Fruit fly (Drosophila melanogaster) whole organism, prepupa: ENCODE data around the gene CG14042.

Experiments
- CG10631 ChIP-seq: fragments of 200-800 bp; sonication (Bioruptor generic); optimal IDR thresholded peaks from 2 replicates; lab custom pipeline; 2016; ENCODE audit warnings: missing biosample characterization, missing genetic modification characterization
- CG10669 ChIP-seq: fragments of 200-800 bp; sonication (Bioruptor generic); optimal IDR thresholded peaks from 3 replicates; lab custom pipeline; 2018; ENCODE audit warnings: missing biosample characterization, mild to moderate bottlenecking, missing genetic modification characterization, moderate library complexity
- CG11294 ChIP-seq: fragments of 200-800 bp; sonication (Bioruptor generic); IDR thresholded peaks from 2 replicates; pipeline ENCODE4 v1.3.6; 2022; ENCODE audit warnings: missing biosample characterization, missing genetic modification characterization
- CG11762 ChIP-seq: fragments of 200-800 bp; sonication (Bioruptor generic); optimal IDR thresholded peaks from 3 replicates; lab custom pipeline; 2016; ENCODE audit warnings: missing biosample characterization, missing genetic modification characterization; ENCODE audit not compliant: insufficient read depth
- CG11902 ChIP-seq: fragments of 200-800 bp; sonication (Bioruptor generic); optimal IDR thresholded peaks from 3 replicates; lab custom pipeline; 2016; ENCODE audit warnings: missing biosample characterization, missing genetic modification characterization
- CG1621 ChIP-seq: fragments of 200-800 bp; sonication (Bioruptor generic); optimal IDR thresholded peaks from 3 replicates; lab custom pipeline; 2018; ENCODE audit warnings: missing biosample characterization, mild to moderate bottlenecking, missing genetic modification characterization
- CG16779 ChIP-seq: fragments of 200-800 bp; sonication (Bioruptor generic); optimal IDR thresholded peaks from 3 replicates; lab custom pipeline; 2017; ENCODE audit warnings: missing biosample characterization, mild to moderate bottlenecking, missing genetic modification characterization
- CG3032 ChIP-seq: fragments of 200-800 bp; optimal IDR thresholded peaks from 2 replicates; lab custom pipeline; 2019; ENCODE audit warnings: missing biosample characterization, mild to moderate bottlenecking, missing genetic modification characterization, moderate library complexity
- CG31627 ChIP-seq: fragments of 200-800 bp; sonication (Bioruptor generic); optimal IDR thresholded peaks from 3 replicates; lab custom pipeline; 2016; ENCODE audit warnings: missing biosample characterization, missing genetic modification characterization
- CG32006 ChIP-seq: fragments of 200-800 bp; sonication (Bioruptor generic); optimal IDR thresholded peaks from 3 replicates; lab custom pipeline; 2017; ENCODE audit warnings: missing biosample characterization, mild to moderate bottlenecking, missing genetic modification characterization
- CG34406 ChIP-seq: fragments of 200-800 bp; sonication (Bioruptor generic); optimal IDR thresholded peaks from 3 replicates; lab custom pipeline; 2016; ENCODE audit warnings: missing biosample characterization, missing genetic modification characterization
- CG3919 ChIP-seq: fragments of 200-800 bp; sonication (Bioruptor generic); optimal IDR thresholded peaks from 3 replicates; lab custom pipeline; 2016; ENCODE audit warnings: missing biosample characterization, missing genetic modification characterization
- CG6163 ChIP-seq: fragments of 200-800 bp; sonication (Bioruptor generic); IDR thresholded peaks from 3 replicates; pipeline ENCODE4 v1.3.6; 2022; ENCODE audit warnings: missing biosample characterization, missing genetic modification characterization
- CG6276 ChIP-seq: fragments of 200-800 bp; sonication (Bioruptor generic); optimal IDR thresholded peaks from 2 replicates; lab custom pipeline; 2017; ENCODE audit warnings: missing biosample characterization, mild to moderate bottlenecking, missing genetic modification characterization
- CG6792 ChIP-seq: fragments of 200-800 bp; sonication (Bioruptor generic); optimal IDR thresholded peaks from 3 replicates; lab custom pipeline; 2016; ENCODE audit warnings: missing biosample characterization, missing genetic modification characterization
- CG6808 ChIP-seq: fragments of 200-800 bp; sonication (Bioruptor generic); optimal IDR thresholded peaks from 3 replicates; lab custom pipeline; 2017; ENCODE audit warnings: missing biosample characterization, missing genetic modification characterization, mild to moderate bottlenecking, moderate library complexity, missing genetic modification reagents
- CG6854 ChIP-seq: fragments of 200-800 bp; sonication (Bioruptor generic); optimal IDR thresholded peaks from 2 replicates; lab custom pipeline; 2017; ENCODE audit warnings: missing biosample characterization, mild to moderate bottlenecking, missing genetic modification characterization
- CG7368 ChIP-seq: fragments of 200-800 bp; sonication (Bioruptor generic); optimal IDR thresholded peaks from 3 replicates; lab custom pipeline; 2016; ENCODE audit warnings: missing biosample characterization, missing genetic modification characterization
- CG8119 ChIP-seq: fragments of 200-800 bp; sonication (Bioruptor generic); IDR thresholded peaks from 3 replicates; pipeline ENCODE4 v1.3.6; 2022; ENCODE audit warnings: missing biosample characterization, missing genetic modification characterization
- CG8319 ChIP-seq: fragments of 200-800 bp; sonication (Bioruptor generic); optimal IDR thresholded peaks from 3 replicates; lab custom pipeline; 2016; ENCODE audit warnings: missing biosample characterization, missing genetic modification characterization
- CG8632 ChIP-seq: fragments of 200-800 bp; sonication (Bioruptor generic); optimal IDR thresholded peaks from 3 replicates; lab custom pipeline; 2016; ENCODE audit warnings: missing biosample characterization, missing genetic modification characterization
- Eip75B ChIP-seq: fragments of 200-800 bp; sonication (Bioruptor generic); optimal IDR thresholded peaks from 3 replicates; lab custom pipeline; 2016; ENCODE audit warnings: missing biosample characterization, missing genetic modification characterization
- Eip93F ChIP-seq: fragments of 200-800 bp; sonication (Bioruptor generic); optimal IDR thresholded peaks from 2 replicates; lab custom pipeline; 2016; ENCODE audit warnings: missing biosample characterization, mild to moderate bottlenecking, missing genetic modification characterization
- Ets21C ChIP-seq: fragments of 200-800 bp; sonication (Bioruptor generic); optimal IDR thresholded peaks from 3 replicates; lab custom pipeline; 2016; ENCODE audit warnings: missing biosample characterization, missing genetic modification characterization
- Gug ChIP-seq: fragments of 200-800 bp; sonication (Bioruptor generic); IDR thresholded peaks from 2 replicates; pipeline ENCODE4 v1.3.6; 2022; ENCODE audit warnings: missing biosample characterization, missing genetic modification characterization
- Hr38 ChIP-seq: sonication (Bioruptor generic); optimal IDR thresholded peaks from 2 replicates; lab custom pipeline; 2016; ENCODE audit warnings: missing biosample characterization, missing genetic modification characterization
- Hr39 ChIP-seq: fragments of 200-800 bp; sonication (Bioruptor generic); optimal IDR thresholded peaks from 2 replicates; lab custom pipeline; 2016; ENCODE audit warnings: missing biosample characterization, missing genetic modification characterization
- Hr4 ChIP-seq: fragments of 200-800 bp; sonication (Bioruptor generic); optimal IDR thresholded peaks from 3 replicates; lab custom pipeline; 2016; ENCODE audit warnings: missing biosample characterization, missing genetic modification characterization
- Met ChIP-seq: fragments of 200-800 bp; sonication (Bioruptor generic); optimal IDR thresholded peaks from 3 replicates; lab custom pipeline; 2016; ENCODE audit warnings: missing biosample characterization, missing genetic modification characterization
- OdsH ChIP-seq: fragments of 200-800 bp; sonication (Bioruptor generic); optimal IDR thresholded peaks from 3 replicates; lab custom pipeline; 2016; ENCODE audit warnings: missing biosample characterization, missing genetic modification characterization
- Smox ChIP-seq: fragments of 200-800 bp; sonication (Bioruptor generic); optimal IDR thresholded peaks from 3 replicates; lab custom pipeline; 2016; ENCODE audit warnings: missing biosample characterization, missing genetic modification characterization
- Sox102F ChIP-seq: fragments of 200-800 bp; sonication (Bioruptor generic); optimal IDR thresholded peaks from 2 replicates; lab custom pipeline; 2016; ENCODE audit warnings: missing biosample characterization, mild to moderate bottlenecking, missing genetic modification characterization
- Sox15 ChIP-seq: fragments of 200-800 bp; sonication (Bioruptor generic); optimal IDR thresholded peaks from 3 replicates; lab custom pipeline; 2016; ENCODE audit warnings: missing biosample characterization, missing genetic modification characterization
- achi ChIP-seq: fragments of 200-800 bp; sonication (Bioruptor generic); optimal IDR thresholded peaks from 3 replicates; lab custom pipeline; 2016; ENCODE audit warnings: missing biosample characterization, missing genetic modification characterization
- cyc ChIP-seq: fragments of 200-800 bp; sonication (Bioruptor generic); optimal IDR thresholded peaks from 3 replicates; lab custom pipeline; 2016; ENCODE audit warnings: missing biosample characterization, missing genetic modification characterization
- dac ChIP-seq: fragments of 200-800 bp; sonication (Bioruptor generic); optimal IDR thresholded peaks from 2 replicates; lab custom pipeline; 2017; ENCODE audit warnings: missing biosample characterization, mild to moderate bottlenecking, missing genetic modification characterization
- dsx ChIP-seq: fragments of 200-800 bp; optimal IDR thresholded peaks from 3 replicates; lab custom pipeline; 2019; ENCODE audit warnings: missing biosample characterization, mild to moderate bottlenecking, missing genetic modification characterization, moderate library complexity; ENCODE audit not compliant: poor library complexity, severe bottlenecking
- esn ChIP-seq: fragments of 200-800 bp; sonication (Bioruptor generic); optimal IDR thresholded peaks from 2 replicates; lab custom pipeline; 2016; ENCODE audit warnings: missing biosample characterization, mild to moderate bottlenecking, missing genetic modification characterization, moderate library complexity
- fd85E ChIP-seq: fragments of 200-800 bp; sonication (Bioruptor generic); optimal IDR thresholded peaks from 3 replicates; lab custom pipeline; 2016; ENCODE audit warnings: missing biosample characterization, missing genetic modification characterization
- fkh ChIP-seq: fragments of 200-800 bp; sonication (Bioruptor generic); optimal IDR thresholded peaks from 3 replicates; lab custom pipeline; 2017; ENCODE audit warnings: missing biosample characterization, mild to moderate bottlenecking, missing genetic modification characterization, moderate library complexity
- lz ChIP-seq: fragments of 200-800 bp; sonication (Bioruptor generic); optimal IDR thresholded peaks from 3 replicates; lab custom pipeline; 2016; ENCODE audit warnings: missing biosample characterization, missing genetic modification characterization
- net ChIP-seq: fragments of 200-800 bp; sonication (Bioruptor generic); optimal IDR thresholded peaks from 3 replicates; lab custom pipeline; 2016; ENCODE audit warnings: missing biosample characterization, missing genetic modification characterization
- pdm3 ChIP-seq: fragments of 200-800 bp; sonication (Bioruptor generic); optimal IDR thresholded peaks from 3 replicates; lab custom pipeline; 2016; ENCODE audit warnings: missing biosample characterization, missing genetic modification characterization
- salr ChIP-seq, 2 experiments: fragments of 200-800 bp; sonication (Bioruptor generic); optimal IDR thresholded peaks; 3 replicates each; lab custom pipeline; 2016 to 2018; ENCODE audit warnings: missing biosample characterization in 2 of 2, missing genetic modification characterization in 2 of 2, mild to moderate bottlenecking in 1 of 2
- spab ChIP-seq: fragments of 200-800 bp; sonication (Bioruptor generic); optimal IDR thresholded peaks from 2 replicates; lab custom pipeline; 2017; ENCODE audit warnings: missing biosample characterization, mild to moderate bottlenecking, missing genetic modification characterization, missing genetic modification reagents
- ss ChIP-seq, 2 experiments: fragments of 200-800 bp; sonication (Bioruptor generic); optimal IDR thresholded peaks; 2 replicates in 1 of 2; 3 replicates in 1 of 2; lab custom pipeline; 2017 to 2018; ENCODE audit warnings: mild to moderate bottlenecking in 2 of 2, missing biosample characterization in 2 of 2, missing genetic modification characterization in 2 of 2, moderate library complexity in 1 of 2

Gene CG14042

dm6 chr2L:4999389-5000032 is 38.0 kb upstream of the CG14042 start (continued):
- TF ChIP-seq Met (GFP tag; lab: Kevin White, UChicago) = peak; percentile 73
- peak; percentile 55 for TF ChIP-seq Ets21C (GFP tag; lab: Kevin White, UChicago)
- peak; percentile 91 for TF ChIP-seq CG6163 (GFP tag; lab: Robert Waterston, UW)
- TF ChIP-seq achi (GFP tag; lab: Kevin White, UChicago) = peak; percentile 78
- TF ChIP-seq CG31627 (GFP tag; lab: Kevin White, UChicago) = peak; percentile 74
- TF ChIP-seq fd85E (GFP tag; lab: Kevin White, UChicago) = no peak
- TF ChIP-seq dsx = no peak
- peak; percentile 74 for TF ChIP-seq CG10631 (GFP tag; lab: Kevin White, UChicago)
- peak; percentile 51 for TF ChIP-seq CG10669
- peak; percentile 52 for TF ChIP-seq CG11762 (GFP tag; lab: Kevin White, UChicago)
- TF ChIP-seq Hr39 (GFP tag; lab: Kevin White, UChicago) = peak; percentile 75
- peak; percentile 62 for TF ChIP-seq lz (GFP tag; lab: Kevin White, UChicago)
- peak; percentile 76 for TF ChIP-seq pdm3
- TF ChIP-seq CG32006 (GFP tag; lab: Kevin White, UChicago) = peak; percentile 78
- TF ChIP-seq CG8119 (GFP tag; lab: Robert Waterston, UW) = peak; percentile 75
- peak; percentile 77 for TF ChIP-seq Gug (GFP tag; lab: Robert Waterston, UW)
- peak; percentile 77 for TF ChIP-seq CG3919 (GFP tag; lab: Kevin White, UChicago)
- peak; percentile 47 for TF ChIP-seq CG34406 (GFP tag; lab: Kevin White, UChicago)
- peak; percentile 46 for TF ChIP-seq dac (GFP tag; lab: Kevin White, UChicago)
- peak; percentile 38 for TF ChIP-seq CG11902 (GFP tag; lab: Kevin White, UChicago)
- TF ChIP-seq OdsH (GFP tag; lab: Kevin White, UChicago) = peak; percentile 78
- peak; percentile 61 for TF ChIP-seq esn (GFP tag; lab: Kevin White, UChicago)
- peak; percentile 57 for TF ChIP-seq Smox
- peak; percentile 59 for TF ChIP-seq CG3032 (tag; lab: Kevin White, UChicago)
- no peak for TF ChIP-seq Eip93F
- TF ChIP-seq Sox102F (GFP tag; lab: Kevin White, UChicago) = peak; percentile 59
- peak; percentile 67 for TF ChIP-seq net (GFP tag; lab: Kevin White, UChicago)
- TF ChIP-seq CG7368 (GFP tag; lab: Kevin White, UChicago) = peak; percentile 43
- TF ChIP-seq CG16779 (tag; lab: Kevin White, UChicago) = peak; percentile 56
- peak; percentile 68 for TF ChIP-seq Eip75B (GFP tag; lab: Kevin White, UChicago)
- TF ChIP-seq CG6276 = peak; percentile 73
- peak; percentile 54 for TF ChIP-seq Sox15 (GFP tag; lab: Kevin White, UChicago)
- peak; percentile 87 for TF ChIP-seq Hr4 (GFP tag; lab: Kevin White, UChicago)
- TF ChIP-seq CG6808 = peak; percentile 45
- TF ChIP-seq CG8632 (GFP tag; lab: Kevin White, UChicago) = peak; percentile 63
- no peak for TF ChIP-seq Hr38 (GFP tag; lab: Kevin White, UChicago)

dm6 chr2L:5000287-5000871 is 37.1 kb upstream of the CG14042 start:
- TF ChIP-seq esn (GFP tag; lab: Kevin White, UChicago) (peak; percentile 94), Sox102F (GFP tag; lab: Kevin White, UChicago) (peak; percentile 86), CG3032 (tag; lab: Kevin White, UChicago) (peak; percentile 88), CG10631 (GFP tag; lab: Kevin White, UChicago) (peak; percentile 78), ss (GFP tag; optimal IDR thresholded peaks at IDR 0.05; lab: Kevin White, UChicago) (peak; percentile 89 to 95), CG6792 (GFP tag; lab: Kevin White, UChicago) (peak; percentile 87), CG8632 (GFP tag; lab: Kevin White, UChicago) (peak; percentile 79), CG11294 (GFP tag; lab: Robert Waterston, UW) (peak; percentile 64), CG1621 (peak; percentile 64), CG6276 (peak; percentile 62), spab (GFP tag; lab: Kevin White, UChicago) (peak; percentile 84), cyc (GFP tag; lab: Kevin White, UChicago) (peak; percentile 75), dac (GFP tag; lab: Kevin White, UChicago) (peak; percentile 2), CG16779 (tag; lab: Kevin White, UChicago) (peak; percentile 67), CG8319 (GFP tag; lab: Kevin White, UChicago) (peak; percentile 53), Eip93F (peak; percentile 63), salr (GFP tag; optimal IDR thresholded peaks at IDR 0.05; lab: Kevin White, UChicago) (peak; percentile 70 to 82), CG6163 (GFP tag; lab: Robert Waterston, UW) (peak; percentile 85), OdsH (GFP tag; lab: Kevin White, UChicago) (peak; percentile 81), Sox15 (GFP tag; lab: Kevin White, UChicago) (peak; percentile 64), CG6854 (GFP tag; lab: Kevin White, UChicago) (peak; percentile 79), pdm3 (peak; percentile 88), fkh (peak; percentile 69), CG10669 (peak; percentile 83)
